Worm (Caenorhabditis elegans) whole organism, dauer: Measurements from ENCODE around the gene F10G7.12.

ENCODE experiments used
- unc-62 ChIP-seq: sonication (generic microtip); optimal IDR thresholded peaks from 2 replicates; lab custom pipeline; 2017; ENCODE audit warnings: missing biosample characterization, missing genetic modification reagents, missing genetic modification characterization

Gene F10G7.12

DNA sequence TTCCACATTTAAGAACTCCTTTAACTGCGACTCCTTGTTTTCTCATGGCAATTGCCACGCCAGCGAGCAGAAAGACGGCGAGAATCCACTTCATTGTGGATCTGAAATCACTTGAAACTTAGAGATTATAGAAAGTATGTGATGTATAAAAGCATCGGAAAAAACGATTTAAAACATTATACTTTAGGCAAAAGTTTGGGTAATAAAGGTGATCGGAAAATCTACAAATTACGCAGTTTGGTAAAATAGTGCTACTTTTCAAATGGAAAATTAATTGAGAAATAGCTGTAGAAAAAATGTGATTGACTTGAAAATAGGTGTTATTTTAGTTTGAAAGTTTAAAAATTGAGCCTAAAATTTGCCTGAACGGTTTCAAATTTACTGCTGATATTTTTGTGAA is 38.2 kb downstream of the F10G7.12 start, which contains the start of gene ttr-41:
ttr-41 (minus strand) TSS at position 101 of the 400 bp plus-strand sequence.
- TF ChIP-seq unc-62 (GFP tag; lab: Kevin White, UChicago), result no peak

DNA sequence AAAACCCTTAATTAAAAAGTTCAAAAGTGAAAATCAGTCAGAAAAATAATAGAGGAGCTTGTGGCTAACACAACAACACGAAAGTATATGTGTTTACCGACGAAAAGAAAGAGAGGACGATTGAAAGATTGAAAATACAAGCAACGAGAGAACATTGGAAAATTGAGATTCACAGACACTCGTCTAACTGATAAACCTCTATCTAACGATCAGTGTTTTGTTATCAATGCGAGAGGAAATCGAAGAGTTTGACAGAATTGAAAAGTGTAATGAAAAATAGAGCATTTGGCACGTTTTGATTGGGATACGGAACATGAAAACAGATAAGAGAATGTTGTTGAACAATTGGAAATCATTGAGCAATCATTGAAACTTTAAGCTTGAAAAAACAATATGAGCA is 39.1 kb downstream of the F10G7.12 start:
- no peak for TF ChIP-seq unc-62 (GFP tag; lab: Kevin White, UChicago)

DNA sequence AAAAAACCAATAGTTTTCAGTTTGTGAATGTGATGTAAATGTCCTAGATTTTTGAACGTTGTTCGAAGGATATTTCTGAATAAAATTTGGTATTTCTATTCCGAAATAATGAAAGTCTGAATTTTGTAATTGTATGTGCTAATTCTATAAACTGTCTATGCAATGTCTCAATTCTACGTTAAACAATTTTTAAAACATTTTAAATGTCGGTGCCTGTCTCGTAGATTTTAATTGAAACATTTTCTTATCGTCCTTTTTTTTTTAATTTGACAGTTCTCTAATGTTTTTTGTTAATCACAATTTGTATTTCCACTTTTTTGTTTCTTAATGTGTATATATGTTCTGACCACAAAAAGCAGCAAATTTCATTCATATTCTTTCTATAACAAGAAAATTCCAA is 40.2 kb downstream of the F10G7.12 start, which contains the start of gene F41C3.7:
F41C3.7 (plus strand) TSS at position 301 of the 400 bp plus-strand sequence.
- TF ChIP-seq unc-62 (GFP tag; lab: Kevin White, UChicago), result no peak

DNA sequence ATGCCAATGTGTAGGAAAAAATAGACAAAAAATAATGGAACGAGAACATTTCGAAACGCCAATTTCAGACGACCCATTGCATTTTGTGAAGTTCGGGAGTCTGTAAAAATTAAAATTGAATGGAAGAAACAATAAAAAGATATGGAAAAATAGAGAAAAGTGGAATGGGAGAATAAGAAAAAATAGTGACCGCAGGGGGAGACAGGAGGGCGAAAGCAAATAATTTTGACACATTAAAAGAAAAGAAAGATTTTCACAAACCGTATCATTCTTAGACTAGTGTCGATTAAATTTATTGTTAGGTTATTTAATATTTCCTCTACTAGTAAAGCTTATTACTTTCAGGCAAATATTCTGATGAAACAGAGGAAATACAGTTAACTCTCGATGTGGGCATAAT is 44.3 kb downstream of the F10G7.12 start, which contains the start of gene F41C3.11:
F41C3.11 (minus strand) TSS at position 101 of the 400 bp plus-strand sequence.
- no peak for TF ChIP-seq unc-62 (GFP tag; lab: Kevin White, UChicago)

DNA sequence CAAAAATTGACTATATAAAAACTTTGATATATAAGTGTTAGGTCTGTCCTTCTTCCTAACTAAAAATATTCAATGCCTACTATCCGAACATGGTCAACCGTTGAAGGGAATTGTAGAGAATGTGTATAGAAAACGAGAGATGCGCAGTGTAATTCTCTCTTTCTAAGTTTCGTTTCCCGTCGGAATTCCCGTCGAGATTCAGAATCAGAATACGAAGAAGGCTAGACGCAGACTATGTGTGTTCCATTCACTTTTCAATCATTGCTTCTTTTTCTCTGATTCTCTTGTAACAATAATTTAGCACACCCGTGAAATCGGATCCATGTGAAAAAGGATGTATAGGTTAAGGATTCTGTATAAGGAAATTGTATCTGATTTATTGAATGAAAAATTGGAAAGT is 44.9 kb downstream of the F10G7.12 start:
- no peak for TF ChIP-seq unc-62 (GFP tag; lab: Kevin White, UChicago)

DNA sequence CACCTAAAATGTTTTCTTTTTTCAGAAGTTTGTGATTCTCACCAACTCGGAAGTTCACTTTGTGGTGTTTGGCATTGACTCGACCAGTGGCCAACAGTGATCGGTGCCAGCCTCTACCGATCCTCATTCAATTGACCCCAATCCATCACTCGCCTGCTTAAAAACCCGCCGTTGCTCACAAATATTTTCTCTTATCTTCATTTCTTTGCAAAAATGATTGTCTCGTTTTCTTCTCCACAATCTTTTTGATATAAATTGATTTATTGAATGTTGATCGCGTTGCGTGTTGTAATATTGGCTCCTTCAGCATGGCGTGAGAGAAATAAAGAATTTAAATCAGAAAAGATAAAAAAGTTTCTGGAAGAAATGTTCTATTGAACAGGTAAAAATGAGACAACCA is 47.0 kb downstream of the F10G7.12 start:
- no peak for TF ChIP-seq unc-62 (GFP tag; lab: Kevin White, UChicago)

DNA sequence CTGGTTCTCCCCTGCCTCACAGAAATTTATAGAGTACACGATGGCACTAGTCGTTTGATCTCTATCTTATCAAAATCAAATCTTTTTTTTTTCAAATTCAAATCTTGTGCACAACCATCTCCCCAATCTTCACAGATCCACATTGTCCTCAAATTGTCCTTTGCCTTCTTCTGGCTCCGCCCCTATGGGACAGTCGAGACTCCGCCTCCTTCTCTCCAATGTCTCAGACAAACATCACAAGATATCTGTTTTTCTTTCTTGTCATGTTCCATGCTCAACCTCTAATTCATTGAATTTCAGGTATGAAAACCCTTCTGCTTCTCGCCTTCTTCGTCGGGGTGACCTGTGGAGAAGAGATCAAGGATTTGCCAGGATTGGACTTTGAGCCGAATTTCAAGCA is 47.8 kb downstream of the F10G7.12 start, which contains the start of gene ctsa-1.1:
ctsa-1.1 (plus strand) TSS at position 301 of the 400 bp plus-strand sequence.
- no peak for TF ChIP-seq unc-62 (GFP tag; lab: Kevin White, UChicago)

DNA sequence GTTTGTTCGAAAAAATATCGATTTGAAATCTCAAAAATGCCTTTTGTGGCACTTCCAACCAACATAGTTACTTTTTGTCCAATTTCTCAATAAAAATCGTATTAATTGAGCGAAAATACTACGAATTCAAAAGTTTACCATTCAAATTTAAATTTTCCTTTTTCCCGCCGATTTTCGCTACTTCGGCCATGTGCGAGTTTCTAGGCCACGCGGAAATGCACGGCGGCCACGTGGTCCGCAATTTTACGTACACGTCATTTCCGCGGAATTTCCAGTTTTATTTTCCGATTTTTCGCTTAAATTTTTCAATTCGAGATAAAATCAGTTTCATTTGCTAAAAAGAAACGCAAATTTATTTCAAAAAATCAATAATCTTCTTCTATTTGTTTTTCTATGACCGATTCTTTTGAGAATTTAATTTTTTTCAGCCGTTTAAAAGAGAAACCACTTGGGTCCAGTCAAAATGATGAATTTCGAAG is 50.4 kb downstream of the F10G7.12 start, which contains the start of gene eas-1:
eas-1 (plus strand) TSS at position 429 of the 479 bp plus-strand sequence.
- no peak for TF ChIP-seq unc-62 (GFP tag; lab: Kevin White, UChicago)
